Worm (Caenorhabditis elegans) whole organism, midembryonic: ENCODE measurements around the gene str-252.

Experiments
- T22C8.4 ChIP-seq: fragments of 200-800 bp; sonication (Bioruptor generic); IDR thresholded peaks from 2 replicates; pipeline ENCODE4 v1.3.6; 2022; ENCODE audit warnings: missing genetic modification characterization, missing compliant biosample characterization
- cog-1 ChIP-seq: sonication (generic microtip); optimal IDR thresholded peaks from 2 replicates; lab custom pipeline; 2016; ENCODE audit warnings: missing genetic modification characterization, missing compliant biosample characterization
- flt-1 ChIP-seq: fragments of 200-800 bp; sonication (Bioruptor generic); IDR thresholded peaks from 2 replicates; pipeline ENCODE4 v1.3.6; 2022; ENCODE audit warnings: missing genetic modification characterization, missing compliant biosample characterization
- klf-2 ChIP-seq: fragments of 200-800 bp; sonication (Bioruptor generic); conservative IDR thresholded peaks from 2 replicates; pipeline ENCODE4 v1.3.6; 2022; ENCODE audit warnings: missing genetic modification reagents, missing genetic modification characterization, missing compliant biosample characterization
- med-1 ChIP-seq: sonication (generic microtip); optimal IDR thresholded peaks from 2 replicates; lab custom pipeline; 2017; ENCODE audit warnings: missing genetic modification characterization, mild to moderate bottlenecking, missing compliant biosample characterization, antibody characterized with exemption, missing genetic modification reagents; ENCODE audit not compliant: insufficient read depth
- ref-1 ChIP-seq: fragments of 200-800 bp; sonication (Bioruptor generic); conservative IDR thresholded peaks from 2 replicates; pipeline ENCODE4 v1.3.6; 2022; ENCODE audit warnings: missing genetic modification reagents, missing genetic modification characterization, missing compliant biosample characterization
- tab-1 ChIP-seq: fragments of 200-800 bp; sonication (Bioruptor generic); IDR thresholded peaks from 2 replicates; pipeline ENCODE4 v1.3.6; 2022; ENCODE audit warnings: missing genetic modification characterization, missing compliant biosample characterization
- ztf-23 ChIP-seq: fragments of 200-800 bp; sonication (Bioruptor generic); IDR thresholded peaks from 2 replicates; pipeline ENCODE4 v1.3.6; 2022; ENCODE audit warnings: missing genetic modification reagents, missing genetic modification characterization, missing compliant biosample characterization
- ztf-29 ChIP-seq: fragments of 200-800 bp; sonication (Bioruptor generic); IDR thresholded peaks from 2 replicates; pipeline ENCODE4 v1.3.6; 2022; ENCODE audit warnings: missing genetic modification reagents, missing genetic modification characterization, missing compliant biosample characterization

Gene str-252

DNA sequence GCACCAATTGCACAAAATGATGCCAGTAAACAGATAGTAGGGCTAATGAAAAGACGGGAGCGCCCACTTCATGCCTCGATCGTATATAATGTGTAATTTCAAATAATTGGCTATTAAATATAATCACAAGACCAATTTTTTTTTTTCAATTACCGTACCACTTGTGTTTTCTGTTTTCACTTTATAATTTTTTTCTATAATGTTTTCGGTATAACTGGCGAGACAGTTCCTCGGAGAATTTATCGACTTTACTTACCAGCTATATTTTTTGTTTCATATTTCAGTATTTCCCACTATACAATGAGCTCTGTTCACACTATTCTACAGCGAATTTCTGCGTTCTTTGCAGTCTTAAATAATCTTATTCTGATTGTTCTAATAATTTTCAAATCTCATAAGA, at the start of gene str-252:
Gene str-252, plus strand, starts transcription at position 301 of the 400 bp plus-strand sequence.
- TF ChIP-seq klf-2 (GFP tag; lab: Robert Waterston, UW): no peak
- TF ChIP-seq tab-1 (GFP tag; lab: Robert Waterston, UW): no peak
- TF ChIP-seq cog-1 (tag; lab: Kevin White, UChicago): no peak

DNA sequence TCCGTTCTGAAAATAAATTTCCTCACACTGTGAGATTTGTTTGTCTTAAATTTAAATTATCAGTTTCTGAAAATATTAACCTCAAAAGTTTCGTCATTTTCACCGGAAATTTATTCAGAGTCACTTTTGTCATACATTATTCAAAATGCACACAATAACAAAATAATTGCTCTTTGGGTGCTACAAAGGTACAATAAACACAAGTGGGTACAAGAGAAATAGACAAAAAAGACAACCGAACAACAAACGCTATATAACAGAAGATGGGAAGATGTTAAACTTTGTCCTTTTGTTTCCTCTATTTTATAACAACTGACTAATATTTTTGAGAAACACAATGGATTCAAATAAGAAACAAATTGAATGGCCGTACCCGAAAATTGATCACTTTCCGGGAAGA, 46.7 kb upstream of the str-252 start:
- no peak for TF ChIP-seq T22C8.4

DNA sequence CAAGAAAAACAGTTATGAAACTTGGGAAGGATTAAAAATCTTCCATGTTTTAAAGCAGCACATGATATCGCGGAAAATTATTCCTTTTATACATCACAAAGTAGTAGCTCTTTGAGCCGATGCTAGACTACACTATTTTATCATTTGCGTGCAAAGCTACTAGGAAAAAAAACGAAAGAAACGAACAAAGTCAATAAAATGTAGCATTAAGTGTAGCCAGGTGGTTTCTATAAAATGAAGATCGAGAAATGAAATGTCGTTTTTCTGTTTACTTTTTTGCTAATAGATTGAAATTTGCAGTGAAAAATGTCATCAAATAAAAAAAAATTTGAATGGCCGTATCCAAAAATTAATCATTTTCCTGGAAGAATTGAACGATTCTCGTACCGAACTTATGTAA, 43.4 kb upstream of the str-252 start, which contains the start of gene cpt-5:
Gene cpt-5, plus strand, starts transcription at position 301 of the 400 bp plus-strand sequence.
- no peak for TF ChIP-seq ztf-29 (GFP tag; lab: Robert Waterston, UW)
- no peak for TF ChIP-seq ref-1 (GFP tag; lab: Robert Waterston, UW)
- no peak for TF ChIP-seq flt-1 (GFP tag; lab: Robert Waterston, UW)
- no peak for TF ChIP-seq tab-1 (GFP tag; lab: Robert Waterston, UW)
- TF ChIP-seq ztf-23 (GFP tag; lab: Robert Waterston, UW): no peak
- no peak for TF ChIP-seq klf-2 (GFP tag; lab: Robert Waterston, UW)
- TF ChIP-seq med-1 (GFP tag; lab: Kevin White, UChicago): no peak
- TF ChIP-seq cog-1 (tag; lab: Kevin White, UChicago): no peak
- no peak for TF ChIP-seq T22C8.4

- TF ChIP-seq ztf-23 (GFP tag; lab: Robert Waterston, UW): no peak
- TF ChIP-seq tab-1 (GFP tag; lab: Robert Waterston, UW): no peak
- no peak for TF ChIP-seq klf-2 (GFP tag; lab: Robert Waterston, UW)
- no peak for TF ChIP-seq med-1 (GFP tag; lab: Kevin White, UChicago)
- TF ChIP-seq ref-1 (GFP tag; lab: Robert Waterston, UW): no peak
- TF ChIP-seq cog-1 (tag; lab: Kevin White, UChicago): no peak
- TF ChIP-seq T22C8.4: no peak
- no peak for TF ChIP-seq ztf-29 (GFP tag; lab: Robert Waterston, UW)
- no peak for TF ChIP-seq flt-1 (GFP tag; lab: Robert Waterston, UW)
Observed at ce11 chrV:13873323-13873722, 43.0 kb upstream of the str-252 start.

ce11 chrV:13876529-13876928, 39.8 kb upstream of the str-252 start, which contains the start of gene T22G5.1:
Gene T22G5.1, plus strand, starts transcription at chrV:13876829.
- no peak for TF ChIP-seq ztf-23 (GFP tag; lab: Robert Waterston, UW)
- no peak for TF ChIP-seq klf-2 (GFP tag; lab: Robert Waterston, UW)
- no peak for TF ChIP-seq tab-1 (GFP tag; lab: Robert Waterston, UW)
- no peak for TF ChIP-seq T22C8.4

ce11 chrV:13878226-13878625, 38.1 kb upstream of the str-252 start:
- no peak for TF ChIP-seq ref-1 (GFP tag; lab: Robert Waterston, UW)
- no peak for TF ChIP-seq ztf-23 (GFP tag; lab: Robert Waterston, UW)
- TF ChIP-seq T22C8.4: no peak
- no peak for TF ChIP-seq flt-1 (GFP tag; lab: Robert Waterston, UW)
- TF ChIP-seq cog-1 (tag; lab: Kevin White, UChicago): no peak
- TF ChIP-seq ztf-29 (GFP tag; lab: Robert Waterston, UW): no peak
- TF ChIP-seq klf-2 (GFP tag; lab: Robert Waterston, UW): no peak
- no peak for TF ChIP-seq tab-1 (GFP tag; lab: Robert Waterston, UW)
- no peak for TF ChIP-seq med-1 (GFP tag; lab: Kevin White, UChicago)

DNA sequence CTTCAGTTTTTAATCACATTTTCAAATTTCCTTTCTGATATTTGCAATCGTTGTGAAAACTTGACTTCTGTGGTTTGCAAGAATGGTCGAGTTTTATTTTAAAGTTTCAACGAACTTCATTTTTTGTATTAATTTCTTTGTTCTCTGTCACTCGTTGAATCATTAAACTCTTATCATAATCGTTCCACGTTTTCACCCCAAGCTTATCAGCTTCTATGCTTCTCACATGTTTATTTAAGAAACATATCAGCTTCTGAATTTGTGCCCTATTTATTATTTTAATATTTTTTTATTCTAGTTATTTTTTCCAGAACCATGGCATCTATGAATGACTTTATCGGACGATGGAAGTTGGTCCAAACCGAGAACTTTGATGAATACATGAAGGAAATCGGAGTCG, 37.1 kb upstream of the str-252 start, which contains the start of gene lbp-7:
Gene lbp-7, plus strand, starts transcription at position 312 of the 400 bp plus-strand sequence.
- TF ChIP-seq med-1 (GFP tag; lab: Kevin White, UChicago): no peak

DNA sequence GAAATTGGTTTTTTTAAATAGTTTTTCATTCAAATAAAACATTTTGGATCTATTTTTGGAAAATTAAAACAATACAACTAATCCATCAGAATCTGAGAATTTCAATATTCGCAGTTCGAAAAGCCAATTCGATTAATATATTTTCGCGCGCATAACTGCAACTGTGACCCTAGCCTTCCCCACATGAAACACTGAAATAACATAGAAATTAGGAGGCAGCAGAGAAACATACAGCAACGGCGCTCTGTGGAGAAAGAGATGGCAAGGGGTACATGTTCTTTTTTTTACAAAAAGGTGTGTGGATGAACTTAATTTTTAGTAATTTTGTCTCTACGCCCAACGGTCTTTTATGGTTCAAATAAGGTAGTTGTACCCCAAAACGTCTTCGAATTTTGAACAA, 36.1 kb upstream of the str-252 start:
- no peak for TF ChIP-seq med-1 (GFP tag; lab: Kevin White, UChicago)
- TF ChIP-seq flt-1 (GFP tag; lab: Robert Waterston, UW): no peak
- TF ChIP-seq T22C8.4: no peak
- TF ChIP-seq cog-1 (tag; lab: Kevin White, UChicago): no peak
- TF ChIP-seq ztf-23 (GFP tag; lab: Robert Waterston, UW): no peak
- TF ChIP-seq klf-2 (GFP tag; lab: Robert Waterston, UW): no peak
- TF ChIP-seq ref-1 (GFP tag; lab: Robert Waterston, UW): no peak
- no peak for TF ChIP-seq ztf-29 (GFP tag; lab: Robert Waterston, UW)
- TF ChIP-seq tab-1 (GFP tag; lab: Robert Waterston, UW): no peak

DNA sequence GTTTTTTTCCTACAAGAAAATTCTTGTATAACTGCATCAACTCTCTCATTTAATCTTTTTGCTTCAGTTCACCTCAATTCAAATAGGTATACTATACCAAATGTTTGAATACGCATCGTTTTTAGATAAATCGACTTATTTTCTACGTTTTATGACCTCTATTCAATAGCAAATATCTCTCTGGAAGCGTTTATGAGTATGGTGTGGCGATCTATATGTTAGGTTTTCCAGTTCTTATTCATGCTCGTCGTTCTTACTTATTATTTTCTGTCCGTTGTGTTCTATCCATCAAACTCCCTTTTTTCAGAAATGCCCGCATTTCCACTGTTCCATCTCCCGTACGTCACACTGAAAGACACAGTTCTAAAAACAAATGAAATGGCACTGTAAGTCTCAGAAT, 35.7 kb upstream of the str-252 start, which contains the start of gene T22G5.3:
Gene T22G5.3, plus strand, starts transcription at position 301 of the 400 bp plus-strand sequence.
- TF ChIP-seq tab-1 (GFP tag; lab: Robert Waterston, UW) (no peak), ref-1 (GFP tag; lab: Robert Waterston, UW) (no peak), med-1 (GFP tag; lab: Kevin White, UChicago) (no peak), ztf-29 (GFP tag; lab: Robert Waterston, UW) (no peak), flt-1 (GFP tag; lab: Robert Waterston, UW) (no peak), cog-1 (tag; lab: Kevin White, UChicago) (no peak), T22C8.4 (no peak)

DNA sequence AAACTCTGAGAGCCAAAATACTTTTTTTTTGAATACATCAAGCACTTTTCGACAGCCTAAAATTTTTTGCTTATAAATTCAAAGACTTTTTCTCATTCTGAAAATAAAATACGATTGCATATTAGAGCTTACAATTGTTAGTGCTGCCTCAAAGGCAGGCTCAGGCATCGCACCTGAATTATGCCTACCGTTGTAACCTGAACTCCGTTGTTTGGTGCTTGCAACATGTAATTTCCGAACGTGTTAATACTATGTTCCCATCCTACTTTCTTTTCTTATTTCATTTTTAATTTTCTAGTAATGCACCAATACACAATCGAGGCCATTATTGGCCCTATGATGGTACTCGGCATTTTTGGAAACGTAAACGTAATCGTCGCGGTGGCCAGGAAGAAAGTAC, 28.9 kb upstream of the str-252 start, which contains the start of gene srsx-19:
Gene srsx-19, plus strand, starts transcription at position 301 of the 400 bp plus-strand sequence.
- TF ChIP-seq T22C8.4 (no peak), ref-1 (GFP tag; lab: Robert Waterston, UW) (no peak), cog-1 (tag; lab: Kevin White, UChicago) (no peak)
